Worm (Caenorhabditis elegans): ENCODE results near the gene F47B10.5.

DNA sequence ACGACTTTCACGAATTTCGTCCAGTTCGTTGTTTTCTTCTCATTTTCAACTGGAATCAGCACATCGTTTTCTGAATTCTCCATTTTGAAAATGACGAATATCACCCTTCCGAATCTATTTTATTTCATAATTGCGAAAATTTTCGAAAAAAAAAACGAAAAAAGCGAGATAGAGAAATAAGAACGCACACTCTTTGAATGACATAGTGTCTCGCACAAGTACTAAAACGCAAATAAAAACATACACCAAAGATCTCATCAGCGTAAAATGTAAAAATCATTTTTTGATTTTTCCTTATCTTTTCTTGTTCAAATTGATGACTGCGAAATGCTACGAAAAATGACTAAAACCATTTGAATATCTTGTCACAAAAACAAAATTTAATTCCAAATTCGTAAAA, 26.0 kb downstream of the F47B10.5 start, which contains the start of gene pgp-8:
- no peak for TF ChIP-seq snpc-4 (tag; optimal IDR thresholded peaks at IDR 0.05)
- no peak for TF ChIP-seq mdl-1 (tag; optimal IDR thresholded peaks at IDR 0.05)
- TF ChIP-seq lin-15B (tag; optimal IDR thresholded peaks at IDR 0.05) = no peak
- no peak for TF ChIP-seq nhr-237 (tag; optimal IDR thresholded peaks at IDR 0.05)
- no peak for TF ChIP-seq tbx-2 (tag; optimal IDR thresholded peaks at IDR 0.05)
- TF ChIP-seq ztf-4 (tag; optimal IDR thresholded peaks at IDR 0.05) = no peak
- TF ChIP-seq elt-1 (tag; optimal IDR thresholded peaks at IDR 0.05) = no peak
- TF ChIP-seq pha-4 (tag; optimal IDR thresholded peaks at IDR 0.05) = no peak
- no peak for TF ChIP-seq jun-1 (tag; optimal IDR thresholded peaks at IDR 0.05)
- no peak for TF ChIP-seq nhr-12 (tag; optimal IDR thresholded peaks at IDR 0.05)
- no peak for TF ChIP-seq egl-27 (tag; optimal IDR thresholded peaks at IDR 0.05)
- no peak for TF ChIP-seq ceh-82 (tag; optimal IDR thresholded peaks at IDR 0.05)
- no peak for TF ChIP-seq nhr-25 (tag; optimal IDR thresholded peaks at IDR 0.05)
- no peak for TF ChIP-seq egl-5 (tag; optimal IDR thresholded peaks at IDR 0.05)
